Worm (Caenorhabditis elegans) whole organism, L2 larva: ENCODE results near the gene sax-3.
A peak's percentile ranks its signal among the peaks of the same experiment; 100 is the strongest.

ENCODE experiments used
- F13H6.1 ChIP-seq: sonication (generic microtip); optimal IDR thresholded peaks from 2 replicates; lab custom pipeline; 2016; ENCODE audit warnings: missing genetic modification characterization, missing compliant biosample characterization
- R02D3.7 ChIP-seq: fragments of 150-350 bp; optimal IDR thresholded peaks from 2 replicates; lab custom pipeline; 2014; ENCODE audit warnings: missing biosample characterization, missing genetic modification characterization
- alr-1 ChIP-seq: fragments of 150-350 bp; optimal IDR thresholded peaks from 2 replicates; lab custom pipeline; 2014; ENCODE audit warnings: missing biosample characterization, missing genetic modification characterization
- aly-2 ChIP-seq: fragments of 150-350 bp; optimal IDR thresholded peaks from 2 replicates; lab custom pipeline; 2014; ENCODE audit warnings: missing biosample characterization, missing genetic modification characterization
- blmp-1 ChIP-seq: sonication (generic microtip); optimal IDR thresholded peaks from 2 replicates; lab custom pipeline; 2017; ENCODE audit warnings: missing genetic modification characterization, mild to moderate bottlenecking, missing compliant biosample characterization, antibody characterized with exemption, moderate library complexity; ENCODE audit not compliant: insufficient read depth
- ceh-16 ChIP-seq: fragments of 150-350 bp; optimal IDR thresholded peaks from 2 replicates; lab custom pipeline; 2014; ENCODE audit warnings: missing biosample characterization, missing genetic modification characterization
- ceh-82 ChIP-seq: fragments of 150-350 bp; optimal IDR thresholded peaks from 2 replicates; lab custom pipeline; 2014; ENCODE audit warnings: missing biosample characterization, missing genetic modification characterization
- crh-2 ChIP-seq: sonication (generic microtip); optimal IDR thresholded peaks from 2 replicates; lab custom pipeline; 2017; ENCODE audit warnings: missing biosample characterization, missing genetic modification characterization
- dmd-4 ChIP-seq: sonication (generic microtip); optimal IDR thresholded peaks from 2 replicates; lab custom pipeline; 2017; ENCODE audit warnings: missing biosample characterization, missing genetic modification characterization
- egl-27 ChIP-seq: sonication (generic microtip); optimal IDR thresholded peaks from 3 replicates; lab custom pipeline; 2017; ENCODE audit warnings: missing biosample characterization, missing genetic modification reagents, missing genetic modification characterization
- elt-3 ChIP-seq: sonication (generic microtip); optimal IDR thresholded peaks from 2 replicates; lab custom pipeline; 2017; ENCODE audit warnings: missing biosample characterization, missing genetic modification characterization
- gmeb-1 ChIP-seq: fragments of 150-350 bp; optimal IDR thresholded peaks from 2 replicates; lab custom pipeline; 2014; ENCODE audit warnings: missing biosample characterization, missing genetic modification characterization
- lin-11 ChIP-seq: fragments of 150-350 bp; sonication (generic microtip); optimal IDR thresholded peaks from 2 replicates; lab custom pipeline; 2014; ENCODE audit warnings: missing biosample characterization, missing genetic modification characterization, inconsistent platforms, mixed read lengths
- lin-13 ChIP-seq: fragments of 150-350 bp; optimal IDR thresholded peaks from 2 replicates; lab custom pipeline; 2014; ENCODE audit warnings: missing biosample characterization, missing genetic modification reagents, missing genetic modification characterization
- mbf-1 ChIP-seq: sonication (generic microtip); optimal IDR thresholded peaks from 2 replicates; lab custom pipeline; 2017; ENCODE audit warnings: missing biosample characterization, missing genetic modification characterization
- nhr-10 ChIP-seq: sonication (generic microtip); optimal IDR thresholded peaks from 2 replicates; lab custom pipeline; 2017; ENCODE audit warnings: missing biosample characterization, missing genetic modification characterization
- nhr-11 ChIP-seq: fragments of 150-350 bp; optimal IDR thresholded peaks from 2 replicates; lab custom pipeline; 2014; ENCODE audit warnings: missing biosample characterization, missing genetic modification characterization
- nhr-129 ChIP-seq: fragments of 150-350 bp; optimal IDR thresholded peaks from 2 replicates; lab custom pipeline; 2014; ENCODE audit warnings: missing biosample characterization, missing genetic modification characterization
- nhr-21 ChIP-seq: fragments of 150-350 bp; optimal IDR thresholded peaks from 2 replicates; lab custom pipeline; 2014; ENCODE audit warnings: missing biosample characterization, missing genetic modification characterization
- nhr-23 ChIP-seq: fragments of 150-350 bp; optimal IDR thresholded peaks from 2 replicates; lab custom pipeline; 2014; ENCODE audit warnings: missing biosample characterization, missing genetic modification reagents, missing genetic modification characterization
- nhr-237 ChIP-seq: fragments of 150-350 bp; optimal IDR thresholded peaks from 2 replicates; lab custom pipeline; 2014; ENCODE audit warnings: missing biosample characterization, missing genetic modification characterization
- nhr-25 ChIP-seq: fragments of 150-350 bp; sonication (generic microtip); optimal IDR thresholded peaks from 3 replicates; lab custom pipeline; 2014; ENCODE audit warnings: missing biosample characterization, missing genetic modification characterization
- nhr-6 ChIP-seq: fragments of 150-350 bp; optimal IDR thresholded peaks from 2 replicates; lab custom pipeline; 2014; ENCODE audit warnings: missing biosample characterization, missing genetic modification characterization
- nhr-77 ChIP-seq: fragments of 150-350 bp; optimal IDR thresholded peaks from 2 replicates; lab custom pipeline; 2014; ENCODE audit warnings: missing biosample characterization, missing genetic modification characterization
- peb-1 ChIP-seq: fragments of 150-350 bp; optimal IDR thresholded peaks from 2 replicates; lab custom pipeline; 2014; ENCODE audit warnings: missing biosample characterization, missing genetic modification characterization
- sem-4 ChIP-seq: fragments of 150-350 bp; optimal IDR thresholded peaks from 2 replicates; lab custom pipeline; 2014; ENCODE audit warnings: missing biosample characterization, missing genetic modification reagents, missing genetic modification characterization
- sma-3 ChIP-seq: sonication (generic microtip); optimal IDR thresholded peaks from 2 replicates; lab custom pipeline; 2016; ENCODE audit warnings: missing genetic modification reagents, missing genetic modification characterization, missing compliant biosample characterization
- sma-9 ChIP-seq, 2 experiments: fragments of 150-350 bp in 1 of 2; sonication (generic microtip) in 1 of 2; optimal IDR thresholded peaks; 2 replicates each; lab custom pipeline; 2014 to 2016; ENCODE audit warnings: missing genetic modification characterization in 2 of 2, mild to moderate bottlenecking in 1 of 2, missing biosample characterization in 1 of 2, missing compliant biosample characterization in 1 of 2, missing genetic modification reagents in 1 of 2, moderate library complexity in 1 of 2
- snpc-4 ChIP-seq: fragments of 150-350 bp; optimal IDR thresholded peaks from 2 replicates; lab custom pipeline; 2014; ENCODE audit warnings: missing biosample characterization, missing genetic modification characterization
- unc-39 ChIP-seq: fragments of 150-350 bp; optimal IDR thresholded peaks from 2 replicates; lab custom pipeline; 2014; ENCODE audit warnings: missing biosample characterization, missing genetic modification characterization
- zag-1 ChIP-seq: fragments of 150-350 bp; optimal IDR thresholded peaks from 2 replicates; lab custom pipeline; 2014; ENCODE audit warnings: missing biosample characterization, missing genetic modification characterization
- ztf-1 ChIP-seq: fragments of 200-800 bp; sonication (Bioruptor generic); conservative IDR thresholded peaks from 2 replicates; pipeline ENCODE4 v1.3.6; 2022; ENCODE audit warnings: missing genetic modification characterization, missing compliant biosample characterization
- ztf-11 ChIP-seq: sonication (generic microtip); optimal IDR thresholded peaks from 2 replicates; lab custom pipeline; 2017; ENCODE audit warnings: missing biosample characterization, missing genetic modification characterization
- ztf-4 ChIP-seq: fragments of 150-350 bp; optimal IDR thresholded peaks from 2 replicates; lab custom pipeline; 2014; ENCODE audit warnings: missing biosample characterization, missing genetic modification characterization

Gene sax-3

ce11 chrX:3494634-3495033 lies 28.9 kb upstream of the sax-3 start:
- TF ChIP-seq nhr-77 (tag; lab: Kevin White, UChicago) = no peak
- peak; percentile 36 for TF ChIP-seq F13H6.1 (tag; lab: Kevin White, UChicago)

ce11 chrX:3492431-3492830 lies 26.7 kb upstream of the sax-3 start:
- TF ChIP-seq blmp-1 (tag; lab: Kevin White, UChicago) = no peak
- no peak for TF ChIP-seq nhr-10 (tag; lab: Kevin White, UChicago)
- no peak for TF ChIP-seq nhr-11 (tag; lab: Kevin White, UChicago)
- no peak for TF ChIP-seq elt-3
- TF ChIP-seq sem-4 (tag; lab: Kevin White, UChicago) = no peak
- TF ChIP-seq nhr-6 (tag; lab: Kevin White, UChicago) = no peak
- no peak for TF ChIP-seq unc-39 (tag; lab: Kevin White, UChicago)
- no peak for TF ChIP-seq dmd-4 (tag; lab: Kevin White, UChicago)
- no peak for TF ChIP-seq snpc-4 (tag; lab: Kevin White, UChicago)
- TF ChIP-seq lin-11 (tag; lab: Kevin White, UChicago) = no peak
- TF ChIP-seq gmeb-1 (tag; lab: Kevin White, UChicago) = no peak
- no peak for TF ChIP-seq ceh-16
- TF ChIP-seq sma-9 (GFP tag; optimal IDR thresholded peaks at IDR 0.05; lab: Kevin White, UChicago) = peak; percentile 20
- no peak for TF ChIP-seq sma-9 (tag; optimal IDR thresholded peaks at IDR 0.05; lab: Kevin White, UChicago)
- peak; percentile 57 for TF ChIP-seq sma-3 (GFP tag; lab: Kevin White, UChicago)
- no peak for TF ChIP-seq nhr-21
- no peak for TF ChIP-seq nhr-237
- TF ChIP-seq lin-13 (GFP tag; lab: Kevin White, UChicago) = no peak
- TF ChIP-seq, all 48 proteins: peak for 2

ce11 chrX:3488993-3489392 lies 23.3 kb upstream of the sax-3 start, which contains the start of gene C12D12.3:
Gene C12D12.3, plus strand, starts transcription at chrX:3489293.
- TF ChIP-seq nhr-11 (tag; lab: Kevin White, UChicago) = no peak
- TF ChIP-seq ceh-82 (tag; lab: Kevin White, UChicago) = no peak
- no peak for TF ChIP-seq ztf-1 (GFP tag; lab: Robert Waterston, UW)
- TF ChIP-seq zag-1 (tag; lab: Kevin White, UChicago) = no peak
- no peak for TF ChIP-seq peb-1 (tag; lab: Kevin White, UChicago)
- no peak for TF ChIP-seq nhr-10 (tag; lab: Kevin White, UChicago)
- TF ChIP-seq ztf-4 (tag; lab: Kevin White, UChicago) = no peak
- TF ChIP-seq nhr-23 (tag; lab: Kevin White, UChicago) = no peak
- no peak for TF ChIP-seq alr-1 (tag; lab: Kevin White, UChicago)
- TF ChIP-seq R02D3.7 (tag; lab: Kevin White, UChicago) = no peak
- TF ChIP-seq mbf-1 (tag; lab: Kevin White, UChicago) = no peak
- TF ChIP-seq ceh-16 = no peak
- no peak for TF ChIP-seq unc-39 (tag; lab: Kevin White, UChicago)

- TF ChIP-seq blmp-1 (tag; lab: Kevin White, UChicago) = no peak
- TF ChIP-seq dmd-4 (tag; lab: Kevin White, UChicago) = no peak
- no peak for TF ChIP-seq zag-1 (tag; lab: Kevin White, UChicago)
- TF ChIP-seq F13H6.1 (tag; lab: Kevin White, UChicago) = no peak
- TF ChIP-seq mbf-1 (tag; lab: Kevin White, UChicago) = no peak
- no peak for TF ChIP-seq lin-11 (tag; lab: Kevin White, UChicago)
- no peak for TF ChIP-seq nhr-6 (tag; lab: Kevin White, UChicago)
- TF ChIP-seq ceh-16 = no peak
- TF ChIP-seq ceh-82 (tag; lab: Kevin White, UChicago) = no peak
- TF ChIP-seq gmeb-1 (tag; lab: Kevin White, UChicago) = no peak
- TF ChIP-seq sem-4 (tag; lab: Kevin White, UChicago) = no peak
- TF ChIP-seq nhr-25 (tag; lab: Kevin White, UChicago) = no peak
- no peak for TF ChIP-seq egl-27 (tag; lab: Kevin White, UChicago)
- TF ChIP-seq, all 48 proteins: peak for 0
Measured at ce11 chrX:3488074-3488688, 22.5 kb upstream of the sax-3 start.

ce11 chrX:3479950-3480349 lies 14.2 kb upstream of the sax-3 start, which contains the start of gene wrt-6:
Gene wrt-6, plus strand, starts transcription at chrX:3480250.
- no peak for TF ChIP-seq crh-2 (tag; lab: Kevin White, UChicago)
- no peak for TF ChIP-seq ztf-11 (tag; lab: Kevin White, UChicago)
- no peak for TF ChIP-seq R02D3.7 (tag; lab: Kevin White, UChicago)
- no peak for TF ChIP-seq aly-2 (tag; lab: Kevin White, UChicago)
- no peak for TF ChIP-seq nhr-237
- no peak for TF ChIP-seq F13H6.1 (tag; lab: Kevin White, UChicago)
- TF ChIP-seq sma-3 (GFP tag; lab: Kevin White, UChicago) = no peak
- TF ChIP-seq peb-1 (tag; lab: Kevin White, UChicago) = no peak
- no peak for TF ChIP-seq nhr-129 (tag; lab: Kevin White, UChicago)
